Fruit fly (Drosophila melanogaster): ENCODE data around the gene robl37BC.

robl37BC gene

dm6 chr2L:18974063-18974779 is 36.4 kb upstream of the robl37BC start, which contains the start of the genes L2HGDH and CG10431 (continued):
- TF ChIP-seq CG14860 (GFP tag; IDR thresholded peaks at IDR 0.05; ENCODE audit: partially characterized antibody) (no peak), tap (tag; optimal IDR thresholded peaks at IDR 0.05) (peak; percentile 38), CG4360 (GFP tag; IDR thresholded peaks at IDR 0.05) (0 out of 2 replicates have a peak, but pooled peaks have one; percentile 19), Sox102F (GFP tag; optimal IDR thresholded peaks at IDR 0.05) (peak; percentile 55), Gsc (GFP tag; IDR thresholded peaks at IDR 0.05) (no peak), sug (tag; optimal IDR thresholded peaks at IDR 0.05) (peak; percentile 91), Hsf (GFP tag; optimal IDR thresholded peaks at IDR 0.05) (peak; percentile 59), CG7357 (GFP tag; IDR thresholded peaks at IDR 0.05) (no peak), CG5953 (GFP tag; IDR thresholded peaks at IDR 0.05) (0 out of 2 replicates have a peak, but pooled peaks have one; percentile 11), schlank (tag; optimal IDR thresholded peaks at IDR 0.05) (no peak), Bdp1 (GFP tag; optimal IDR thresholded peaks at IDR 0.05) (peak; percentile 46), CG31388 (GFP tag; optimal IDR thresholded peaks at IDR 0.05) (no peak), D19A (tag; optimal IDR thresholded peaks at IDR 0.05) (peak; percentile 57), CG2199 (GFP tag; IDR thresholded peaks at IDR 0.05) (no peak), fd96Cb (tag; optimal IDR thresholded peaks at IDR 0.05) (peak; percentile 29), Lpt (GFP tag; optimal IDR thresholded peaks at IDR 0.05) (no peak), CG31224 (GFP tag; IDR thresholded peaks at IDR 0.05) (no peak), CG2202 (tag; optimal IDR thresholded peaks at IDR 0.05) (peak; percentile 4), pan (optimal IDR thresholded peaks at IDR 0.05) (no peak), pan (GFP tag; optimal IDR thresholded peaks at IDR 0.05 in 1 of 2, IDR thresholded peaks at IDR 0.05 in 1 of 2) (peak in 1 of 2 experiments; percentile 19), CG8281 (tag; optimal IDR thresholded peaks at IDR 0.05) (no peak), Eip74EF (GFP tag; optimal IDR thresholded peaks at IDR 0.05) (peak in 1 of 2 experiments; percentile 3), Blimp-1 (GFP tag; optimal IDR thresholded peaks at IDR 0.05) (peak; percentile 32), CG31365 (tag; optimal IDR thresholded peaks at IDR 0.05) (peak; percentile 36), CG34376 (GFP tag; optimal IDR thresholded peaks at IDR 0.05) (peak; percentile 91), kah (GFP tag; optimal IDR thresholded peaks at IDR 0.05) (peak; percentile 11), Ssrp (tag; optimal IDR thresholded peaks at IDR 0.05) (peak; percentile 47), CG30403 (GFP tag; optimal IDR thresholded peaks at IDR 0.05) (peak; percentile 80), CG10267 (tag; optimal IDR thresholded peaks at IDR 0.05) (peak; percentile 98), Tbp (GFP tag; optimal IDR thresholded peaks at IDR 0.05) (no peak), ro (GFP tag; IDR thresholded peaks at IDR 0.05) (no peak), hth (optimal IDR thresholded peaks at IDR 0.05) (no peak), sim (GFP tag; IDR thresholded peaks at IDR 0.05) (peak; percentile 14; the same call in 1 of the 2 replicates), salm (tag; optimal IDR thresholded peaks at IDR 0.05) (peak; percentile 28), MBD-R2 (GFP tag; IDR thresholded peaks at IDR 0.05) (peak; percentile 63), row (GFP tag; IDR thresholded peaks at IDR 0.05) (peak; percentile 77), Nf-YB (GFP tag; optimal IDR thresholded peaks at IDR 0.05) (peak; percentile 37), CG3407 (GFP tag; optimal IDR thresholded peaks at IDR 0.05) (no peak), crc (GFP tag; optimal IDR thresholded peaks at IDR 0.05) (no peak), GATAe (GFP tag; conservative IDR thresholded peaks at IDR 0.05) (peak; percentile 88), CG10462 (GFP tag; optimal IDR thresholded peaks at IDR 0.05) (peak; percentile 31), Lim3 (GFP tag; IDR thresholded peaks at IDR 0.05) (no peak), Med (GFP tag) (peak; percentile 91), CG12391 (tag; optimal IDR thresholded peaks at IDR 0.05) (peak; percentile 85), az2 (GFP tag; optimal IDR thresholded peaks at IDR 0.05) (peak; percentile 57), wek (GFP tag; optimal IDR thresholded peaks at IDR 0.05) (peak; percentile 3), CG6254 (GFP tag; optimal IDR thresholded peaks at IDR 0.05) (peak; percentile 34), PHDP (tag; optimal IDR thresholded peaks at IDR 0.05) (peak; percentile 62), Myb (GFP tag; optimal IDR thresholded peaks at IDR 0.05) (peak; percentile 11), Hr78 (GFP tag; optimal IDR thresholded peaks at IDR 0.05) (peak in 1 of 2 experiments; percentile 72)

Measured in whole organism, embryonic.